Worm (Caenorhabditis elegans) whole organism, late embryonic: ENCODE results near the gene dpy-10.

Experiments
- C08G9.2 ChIP-seq: sonication (generic microtip); optimal IDR thresholded peaks from 2 replicates; lab custom pipeline; 2016; ENCODE audit warnings: mild to moderate bottlenecking, missing genetic modification characterization, moderate library complexity, missing compliant biosample characterization
- F13H6.1 ChIP-seq: sonication (generic microtip); optimal IDR thresholded peaks from 2 replicates; lab custom pipeline; 2016; ENCODE audit warnings: missing genetic modification characterization, missing compliant biosample characterization
- K02D7.2 ChIP-seq: sonication (generic microtip); optimal IDR thresholded peaks from 2 replicates; lab custom pipeline; 2017; ENCODE audit warnings: mild to moderate bottlenecking, missing genetic modification characterization, missing compliant biosample characterization
- K09A11.1 ChIP-seq: sonication (generic microtip); optimal IDR thresholded peaks from 2 replicates; lab custom pipeline; 2017; ENCODE audit warnings: antibody characterized with exemption, mild to moderate bottlenecking, missing genetic modification characterization, missing compliant biosample characterization; ENCODE audit not compliant: insufficient read depth
- T23F11.4 ChIP-seq: fragments of 200-800 bp; sonication (Bioruptor generic); optimal IDR thresholded peaks from 2 replicates; lab custom pipeline; 2018; ENCODE audit warnings: mild to moderate bottlenecking, missing genetic modification characterization, missing compliant biosample characterization
- ahr-1 ChIP-seq: sonication (generic microtip); optimal IDR thresholded peaks from 2 replicates; lab custom pipeline; 2016; ENCODE audit warnings: missing genetic modification characterization, missing compliant biosample characterization
- ama-1 ChIP-seq: fragments of 150-350 bp; optimal IDR thresholded peaks from 2 replicates; lab custom pipeline; 2014
- ceh-14 ChIP-seq: sonication (generic microtip); optimal IDR thresholded peaks from 2 replicates; lab custom pipeline; 2016; ENCODE audit warnings: missing genotype, missing genetic modification characterization, missing compliant biosample characterization
- ceh-19 ChIP-seq: fragments of 200-800 bp; sonication (Bioruptor generic); optimal IDR thresholded peaks from 2 replicates; lab custom pipeline; 2018; ENCODE audit warnings: mild to moderate bottlenecking, missing genetic modification characterization, missing compliant biosample characterization
- ceh-2 ChIP-seq: sonication (generic microtip); optimal IDR thresholded peaks from 2 replicates; lab custom pipeline; 2016; ENCODE audit warnings: missing genotype, missing genetic modification characterization, missing compliant biosample characterization
- ceh-22 ChIP-seq: sonication (generic microtip); optimal IDR thresholded peaks from 2 replicates; lab custom pipeline; 2017; ENCODE audit warnings: missing biosample characterization, missing genetic modification characterization
- ceh-30 ChIP-seq: fragments of 150-350 bp; optimal IDR thresholded peaks from 2 replicates; lab custom pipeline; 2014; ENCODE audit warnings: missing biosample characterization, missing genetic modification characterization
- ceh-31 ChIP-seq: sonication (generic microtip); optimal IDR thresholded peaks from 2 replicates; lab custom pipeline; 2016; ENCODE audit warnings: missing genetic modification characterization, missing compliant biosample characterization
- ceh-48 ChIP-seq: sonication (generic microtip); optimal IDR thresholded peaks from 2 replicates; lab custom pipeline; 2016; ENCODE audit warnings: missing genetic modification characterization, inconsistent platforms, missing compliant biosample characterization
- ceh-6 ChIP-seq: fragments of 200-800 bp; sonication (Bioruptor generic); optimal IDR thresholded peaks from 2 replicates; lab custom pipeline; 2018; ENCODE audit warnings: mild to moderate bottlenecking, missing genetic modification characterization, missing compliant biosample characterization
- che-1 ChIP-seq: sonication (generic microtip); optimal IDR thresholded peaks from 2 replicates; lab custom pipeline; 2016; ENCODE audit warnings: mild to moderate bottlenecking, missing genetic modification characterization, missing compliant biosample characterization
- dve-1 ChIP-seq: sonication (generic microtip); optimal IDR thresholded peaks from 2 replicates; lab custom pipeline; 2017; ENCODE audit warnings: antibody characterized with exemption, mild to moderate bottlenecking, missing genetic modification characterization, missing compliant biosample characterization
- elt-2 ChIP-seq: sonication (generic microtip); optimal IDR thresholded peaks from 2 replicates; lab custom pipeline; 2016; ENCODE audit warnings: missing genetic modification reagents, missing genetic modification characterization, missing compliant biosample characterization
- fax-1 ChIP-seq: sonication (generic microtip); optimal IDR thresholded peaks from 2 replicates; lab custom pipeline; 2016; ENCODE audit warnings: missing genotype, missing genetic modification characterization, missing compliant biosample characterization
- fkh-10 ChIP-seq: fragments of 150-350 bp; optimal IDR thresholded peaks from 2 replicates; lab custom pipeline; 2014; ENCODE audit warnings: missing biosample characterization, missing genetic modification reagents, missing genetic modification characterization
- fkh-6 ChIP-seq: sonication (generic microtip); optimal IDR thresholded peaks from 2 replicates; lab custom pipeline; 2016; ENCODE audit warnings: missing genetic modification characterization, missing compliant biosample characterization
- hlh-13 ChIP-seq: fragments of 200-800 bp; sonication (Bioruptor generic); optimal IDR thresholded peaks from 2 replicates; lab custom pipeline; 2018; ENCODE audit warnings: mild to moderate bottlenecking, missing genetic modification characterization, missing compliant biosample characterization
- hlh-15 ChIP-seq: sonication (generic microtip); optimal IDR thresholded peaks from 2 replicates; lab custom pipeline; 2016; ENCODE audit warnings: missing genetic modification characterization, missing compliant biosample characterization
- hlh-30 ChIP-seq: sonication (generic microtip); optimal IDR thresholded peaks from 2 replicates; lab custom pipeline; 2017; ENCODE audit warnings: antibody characterized with exemption, missing genetic modification characterization, missing compliant biosample characterization; ENCODE audit not compliant: insufficient read depth
- hlh-6 ChIP-seq: sonication (generic microtip); optimal IDR thresholded peaks from 2 replicates; lab custom pipeline; 2016; ENCODE audit warnings: missing genotype, missing genetic modification characterization, missing compliant biosample characterization
- hlh-8 ChIP-seq: sonication (generic microtip); optimal IDR thresholded peaks from 2 replicates; lab custom pipeline; 2016; ENCODE audit warnings: missing genotype, missing genetic modification characterization, missing compliant biosample characterization
- lim-6 ChIP-seq: sonication (generic microtip); optimal IDR thresholded peaks from 2 replicates; lab custom pipeline; 2016; ENCODE audit warnings: missing genetic modification characterization, missing compliant biosample characterization
- lin-11 ChIP-seq: fragments of 200-800 bp; sonication (Bioruptor generic); optimal IDR thresholded peaks from 2 replicates; lab custom pipeline; 2018; ENCODE audit warnings: mild to moderate bottlenecking, missing genetic modification characterization, missing compliant biosample characterization
- mec-3 ChIP-seq: sonication (generic microtip); optimal IDR thresholded peaks from 2 replicates; lab custom pipeline; 2016; ENCODE audit warnings: borderline replicate concordance, missing genetic modification characterization, missing compliant biosample characterization
- nfya-1 ChIP-seq: sonication (generic microtip); optimal IDR thresholded peaks from 2 replicates; lab custom pipeline; 2017; ENCODE audit warnings: missing genetic modification characterization, mild to moderate bottlenecking, missing compliant biosample characterization, antibody characterized with exemption, moderate library complexity
- nhr-11 ChIP-seq: fragments of 150-350 bp; optimal IDR thresholded peaks from 2 replicates; lab custom pipeline; 2014; ENCODE audit warnings: missing biosample characterization, missing genetic modification characterization
- npax-4 ChIP-seq: sonication (generic microtip); optimal IDR thresholded peaks from 2 replicates; lab custom pipeline; 2016; ENCODE audit warnings: missing genetic modification characterization, missing compliant biosample characterization
- odd-2 ChIP-seq: sonication (generic microtip); optimal IDR thresholded peaks from 2 replicates; lab custom pipeline; 2017; ENCODE audit warnings: antibody characterized with exemption, mild to moderate bottlenecking, missing genetic modification characterization, missing compliant biosample characterization
- pag-3 ChIP-seq: sonication (generic microtip); optimal IDR thresholded peaks from 2 replicates; lab custom pipeline; 2016; ENCODE audit warnings: missing compliant biosample characterization, missing genetic modification characterization, borderline replicate concordance
- pat-9 ChIP-seq: fragments of 200-800 bp; sonication (Bioruptor generic); optimal IDR thresholded peaks from 2 replicates; lab custom pipeline; 2018; ENCODE audit warnings: mild to moderate bottlenecking, missing genetic modification characterization, moderate library complexity, missing compliant biosample characterization
- pax-1 ChIP-seq: fragments of 150-350 bp; optimal IDR thresholded peaks from 2 replicates; lab custom pipeline; 2014; ENCODE audit warnings: missing biosample characterization, missing genetic modification characterization
- pha-2 ChIP-seq: sonication (generic microtip); optimal IDR thresholded peaks from 2 replicates; lab custom pipeline; 2017; ENCODE audit warnings: mild to moderate bottlenecking, missing genetic modification characterization, missing compliant biosample characterization
- pha-4 ChIP-seq: fragments of 150-350 bp; optimal IDR thresholded peaks from 2 replicates; lab custom pipeline; 2018; ENCODE audit warnings: missing biosample characterization, missing genetic modification reagents, missing genetic modification characterization
- pqm-1 ChIP-seq: sonication (generic microtip); optimal IDR thresholded peaks from 2 replicates; lab custom pipeline; 2016; ENCODE audit warnings: missing genetic modification characterization, missing compliant biosample characterization
- rnt-1 ChIP-seq: sonication (generic microtip); optimal IDR thresholded peaks from 2 replicates; lab custom pipeline; 2016; ENCODE audit warnings: missing genetic modification characterization, missing compliant biosample characterization
- sox-2 ChIP-seq: fragments of 200-800 bp; sonication (Bioruptor generic); IDR thresholded peaks from 2 replicates; pipeline ENCODE4 v1.3.6; 2022; ENCODE audit warnings: missing genetic modification reagents, missing genetic modification characterization, missing compliant biosample characterization
- sox-4 ChIP-seq: sonication (generic microtip); optimal IDR thresholded peaks from 2 replicates; lab custom pipeline; 2017; ENCODE audit warnings: mild to moderate bottlenecking, missing genetic modification characterization, inconsistent platforms, missing compliant biosample characterization
- tbx-2 ChIP-seq: sonication (generic microtip); optimal IDR thresholded peaks from 2 replicates; lab custom pipeline; 2016; ENCODE audit warnings: missing genetic modification characterization, missing compliant biosample characterization
- ttx-3 ChIP-seq: sonication (generic microtip); optimal IDR thresholded peaks from 2 replicates; lab custom pipeline; 2016; ENCODE audit warnings: missing genetic modification reagents, missing genetic modification characterization, missing compliant biosample characterization
- unc-3 ChIP-seq, 2 experiments: fragments of 200-800 bp in 1 of 2; sonication (Bioruptor generic) in 1 of 2; sonication (generic microtip) in 1 of 2; conservative IDR thresholded peaks in 1 of 2; optimal IDR thresholded peaks in 1 of 2; 2 replicates each; pipeline versions ENCODE4 v1.3.6 to Lab custom; 2016 to 2022; ENCODE audit warnings: missing compliant biosample characterization in 2 of 2, missing genetic modification characterization in 2 of 2, missing genetic modification reagents in 1 of 2
- unc-42 ChIP-seq: sonication (generic microtip); optimal IDR thresholded peaks from 2 replicates; lab custom pipeline; 2016; ENCODE audit warnings: missing genotype, missing genetic modification characterization, missing compliant biosample characterization
- unc-55 ChIP-seq: sonication (generic microtip); optimal IDR thresholded peaks from 2 replicates; lab custom pipeline; 2017; ENCODE audit warnings: missing biosample characterization, missing genetic modification reagents, missing genetic modification characterization
- zip-5 ChIP-seq: sonication (generic microtip); optimal IDR thresholded peaks from 2 replicates; lab custom pipeline; 2016; ENCODE audit warnings: missing genetic modification characterization, missing compliant biosample characterization

The dpy-10 gene

ce11 chrII:6689088-6689487, 22.9 kb downstream of the dpy-10 start:
- no peak for TF ChIP-seq npax-4 (tag; lab: Kevin White, UChicago)
- TF ChIP-seq zip-5, result no peak
- TF ChIP-seq pax-1, result no peak
- no peak for TF ChIP-seq C08G9.2 (tag; lab: Kevin White, UChicago)
- TF ChIP-seq che-1 (tag; lab: Kevin White, UChicago), result no peak
- no peak for TF ChIP-seq hlh-30
- TF ChIP-seq F13H6.1 (tag; lab: Kevin White, UChicago), result no peak
- no peak for TF ChIP-seq pqm-1 (tag; lab: Kevin White, UChicago)
- no peak for TF ChIP-seq K02D7.2
- no peak for TF ChIP-seq odd-2 (tag; lab: Kevin White, UChicago)
- no peak for TF ChIP-seq mec-3
- no peak for TF ChIP-seq lim-6 (tag; lab: Kevin White, UChicago)
- TF ChIP-seq ahr-1 (tag; lab: Kevin White, UChicago), result no peak
- TF ChIP-seq nhr-11 (tag; lab: Kevin White, UChicago), result no peak
- no peak for TF ChIP-seq ttx-3 (tag; lab: Kevin White, UChicago)
- no peak for TF ChIP-seq hlh-6 (tag; lab: Kevin White, UChicago)

ce11 chrII:6685964-6686363, 26.1 kb downstream of the dpy-10 start:
- no peak for TF ChIP-seq ceh-2 (tag; lab: Kevin White, UChicago)
- no peak for TF ChIP-seq fkh-6

DNA sequence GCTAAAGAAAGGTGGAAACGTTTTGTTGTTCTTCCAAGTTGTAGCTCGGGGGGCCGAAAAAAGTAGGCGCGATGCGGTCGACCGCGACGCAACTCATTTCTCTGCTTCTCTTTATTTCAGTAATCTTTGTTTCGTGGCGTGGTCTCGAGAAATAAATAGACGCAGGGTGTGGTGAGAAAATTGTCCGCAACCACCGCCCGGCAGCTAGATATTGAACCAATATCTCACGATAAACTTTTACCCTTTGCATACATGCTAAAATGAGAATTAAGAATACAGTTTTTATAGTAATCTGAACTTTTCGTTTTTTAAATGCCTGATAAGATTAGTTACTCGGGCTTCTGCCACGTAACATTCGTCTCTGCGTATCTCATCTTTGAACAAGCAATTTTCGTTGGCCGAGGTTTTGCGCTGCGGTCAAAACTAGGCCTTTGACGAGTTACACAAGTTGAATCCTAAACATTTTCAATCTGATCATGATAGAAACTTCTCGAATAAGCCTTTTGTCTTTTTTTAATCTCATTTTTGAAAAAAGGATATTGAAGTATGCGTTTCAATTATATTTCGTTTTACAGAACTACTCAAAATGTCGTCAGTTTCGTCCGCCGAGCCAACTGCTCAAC, 28.3 kb downstream of the dpy-10 start, which contains the start of gene gyf-1:
TSS of gene gyf-1 (plus strand) at position 573 of the 623 bp plus-strand sequence.
- TF ChIP-seq ceh-22, result no peak
- no peak for TF ChIP-seq dve-1
- TF ChIP-seq ama-1 (lab: Kevin White, UChicago), result no peak
- TF ChIP-seq sox-4 (tag; lab: Kevin White, UChicago), result no peak
- TF ChIP-seq mec-3, result no peak
- TF ChIP-seq pha-4, result no peak
- no peak for TF ChIP-seq ceh-6
- TF ChIP-seq K09A11.1 (tag; lab: Kevin White, UChicago), result no peak
- TF ChIP-seq pat-9 (tag; lab: Kevin White, UChicago), result no peak
- TF ChIP-seq che-1 (tag; lab: Kevin White, UChicago), result no peak
- TF ChIP-seq pag-3, result no peak
- TF ChIP-seq hlh-13, result no peak
- no peak for TF ChIP-seq hlh-8 (tag; lab: Kevin White, UChicago)
- no peak for TF ChIP-seq pqm-1 (tag; lab: Kevin White, UChicago)
- TF ChIP-seq elt-2 (tag; lab: Kevin White, UChicago), result no peak
- no peak for TF ChIP-seq unc-42 (tag; lab: Kevin White, UChicago)
- TF ChIP-seq ceh-14, result no peak
- no peak for TF ChIP-seq fax-1 (tag; lab: Kevin White, UChicago)
- no peak for TF ChIP-seq T23F11.4 (GFP tag; lab: Kevin White, UChicago)
- TF ChIP-seq pax-1, result no peak
- TF ChIP-seq sox-2 (GFP tag; lab: Robert Waterston, UW), result no peak
- TF ChIP-seq lim-6 (tag; lab: Kevin White, UChicago), result no peak
- TF ChIP-seq odd-2 (tag; lab: Kevin White, UChicago), result no peak
- TF ChIP-seq hlh-15 (tag; lab: Kevin White, UChicago), result no peak
- peak; percentile 73 for TF ChIP-seq rnt-1
- TF ChIP-seq ceh-19 (GFP tag; lab: Kevin White, UChicago), result no peak
- no peak for TF ChIP-seq ceh-48 (tag; lab: Kevin White, UChicago)
- TF ChIP-seq unc-3 (GFP tag; conservative IDR thresholded peaks at IDR 0.05; lab: Robert Waterston, UW), result no peak
- no peak for TF ChIP-seq unc-3 (tag; optimal IDR thresholded peaks at IDR 0.05; lab: Kevin White, UChicago)
- TF ChIP-seq fkh-6, result no peak
- no peak for TF ChIP-seq lin-11 (tag; lab: Kevin White, UChicago)
- TF ChIP-seq unc-55 (GFP tag; lab: Kevin White, UChicago), result peak; percentile 81
- TF ChIP-seq zip-5, result no peak
- TF ChIP-seq ceh-31 (tag; lab: Kevin White, UChicago), result peak; percentile 76
- TF ChIP-seq ceh-30 (tag; lab: Kevin White, UChicago), result no peak
- peak; percentile 70 for TF ChIP-seq tbx-2
- TF ChIP-seq fkh-10 (GFP tag; lab: Kevin White, UChicago), result no peak
- TF ChIP-seq ttx-3 (tag; lab: Kevin White, UChicago), result no peak
- no peak for TF ChIP-seq nfya-1
- no peak for TF ChIP-seq pha-2
